Fruit fly (Drosophila melanogaster) whole organism, embryonic: Measurements from ENCODE around the gene Pmm2.

Experiments
- ATbp ChIP-seq: fragments of 200-800 bp; sonication (Bioruptor generic); optimal IDR thresholded peaks from 2 replicates; lab custom pipeline; 2017; ENCODE audit warnings: missing biosample characterization, mild to moderate bottlenecking, missing genetic modification characterization, missing genetic modification reagents
- Aef1 ChIP-seq: fragments of 200-800 bp; sonication (Bioruptor generic); IDR thresholded peaks from 3 replicates; pipeline ENCODE4 v1.3.6; 2022; ENCODE audit warnings: missing biosample characterization, missing genetic modification characterization
- Bdp1 ChIP-seq: fragments of 200-800 bp; sonication (Bioruptor generic); optimal IDR thresholded peaks from 3 replicates; lab custom pipeline; 2016; ENCODE audit warnings: missing biosample characterization, missing genetic modification characterization
- CG10147 ChIP-seq: fragments of 200-800 bp; sonication (Bioruptor generic); optimal IDR thresholded peaks from 2 replicates; lab custom pipeline; 2019; ENCODE audit warnings: missing biosample characterization, mild to moderate bottlenecking, missing genetic modification characterization, moderate library complexity
- CG12659 ChIP-seq: fragments of 200-800 bp; sonication (Bioruptor generic); optimal IDR thresholded peaks from 3 replicates; lab custom pipeline; 2017; ENCODE audit warnings: mild to moderate bottlenecking, missing biosample characterization, missing genetic modification reagents, missing genetic modification characterization
- CG14050 ChIP-seq: fragments of 200-800 bp; sonication (Bioruptor generic); IDR thresholded peaks from 3 replicates; pipeline ENCODE4 v1.3.6; 2022; ENCODE audit warnings: missing biosample characterization, missing genetic modification characterization
- CG16779 ChIP-seq: fragments of 200-800 bp; sonication (Bioruptor generic); IDR thresholded peaks from 2 replicates; pipeline ENCODE4 v1.3.6; 2022; ENCODE audit warnings: missing biosample characterization, missing genetic modification characterization
- CG17802 ChIP-seq: fragments of 200-800 bp; sonication (Bioruptor generic); optimal IDR thresholded peaks from 2 replicates; lab custom pipeline; 2018; ENCODE audit warnings: missing biosample characterization, mild to moderate bottlenecking, missing genetic modification characterization, moderate library complexity
- CG1792 ChIP-seq: fragments of 200-800 bp; sonication (Bioruptor generic); optimal IDR thresholded peaks from 2 replicates; lab custom pipeline; 2016; ENCODE audit warnings: missing biosample characterization, missing genetic modification characterization
- CG18476 ChIP-seq: fragments of 200-800 bp; sonication (Bioruptor generic); optimal IDR thresholded peaks from 2 replicates; lab custom pipeline; 2016; ENCODE audit warnings: missing biosample characterization, mild to moderate bottlenecking, missing genetic modification characterization
- CG2116 ChIP-seq: fragments of 200-800 bp; sonication (Bioruptor generic); optimal IDR thresholded peaks from 3 replicates; lab custom pipeline; 2018; ENCODE audit warnings: missing biosample characterization, mild to moderate bottlenecking, missing genetic modification characterization
- CG4424 ChIP-seq: fragments of 200-800 bp; sonication (Bioruptor generic); optimal IDR thresholded peaks from 3 replicates; lab custom pipeline; 2016; ENCODE audit warnings: missing biosample characterization, missing genetic modification characterization
- CG6654 ChIP-seq: fragments of 200-800 bp; sonication (Bioruptor generic); optimal IDR thresholded peaks from 2 replicates; lab custom pipeline; 2017; ENCODE audit warnings: missing biosample characterization, mild to moderate bottlenecking, missing genetic modification characterization
- CG7839 ChIP-seq: fragments of 200-800 bp; sonication (Bioruptor generic); optimal IDR thresholded peaks from 3 replicates; lab custom pipeline; 2018; ENCODE audit warnings: missing biosample characterization, mild to moderate bottlenecking, missing genetic modification characterization, moderate library complexity
- CG7987 ChIP-seq: fragments of 200-800 bp; sonication (Bioruptor generic); optimal IDR thresholded peaks from 2 replicates; lab custom pipeline; 2018; ENCODE audit warnings: missing biosample characterization, mild to moderate bottlenecking, missing genetic modification characterization, moderate library complexity
- CG8478 ChIP-seq: fragments of >200 bp; optimal IDR thresholded peaks from 2 replicates; lab custom pipeline; 2018
- D ChIP-seq, 2 experiments: fragments of 200-800 bp in 1 of 2; fragments of >200 bp in 1 of 2; sonication (Bioruptor generic) in 1 of 2; optimal IDR thresholded peaks; 2 replicates in 1 of 2; 3 replicates in 1 of 2; lab custom pipeline; 2017; ENCODE audit warnings: mild to moderate bottlenecking in 1 of 2, missing biosample characterization in 1 of 2, missing genetic modification characterization in 1 of 2, missing genetic modification reagents in 1 of 2
- D19A ChIP-seq: fragments of 200-800 bp; optimal IDR thresholded peaks from 3 replicates; lab custom pipeline; 2019; ENCODE audit warnings: missing biosample characterization, mild to moderate bottlenecking, missing genetic modification characterization, moderate library complexity
- D19B ChIP-seq: fragments of 200-800 bp; sonication (Bioruptor generic); optimal IDR thresholded peaks from 2 replicates; lab custom pipeline; 2017; ENCODE audit warnings: missing biosample characterization, mild to moderate bottlenecking, missing genetic modification characterization
- Drgx ChIP-seq: fragments of 200-800 bp; sonication (Bioruptor generic); IDR thresholded peaks from 2 replicates; pipeline ENCODE4 v1.3.6; 2022; ENCODE audit warnings: missing biosample characterization, missing genetic modification characterization
- Ets65A ChIP-seq: fragments of 200-800 bp; sonication (Bioruptor generic); peaks from one replicate; lab custom pipeline; 2016; ENCODE audit warnings: missing biosample characterization, missing genetic modification characterization
- Hr39 ChIP-seq: fragments of >200 bp; optimal IDR thresholded peaks from 2 replicates; lab custom pipeline; 2017
- Hsf ChIP-seq: fragments of 200-800 bp; sonication (Bioruptor generic); optimal IDR thresholded peaks from 3 replicates; lab custom pipeline; 2016; ENCODE audit warnings: missing biosample characterization, missing genetic modification characterization
- Kr ChIP-seq: fragments of 200-800 bp; sonication (Bioruptor generic); optimal IDR thresholded peaks from 2 replicates; lab custom pipeline; 2017; ENCODE audit warnings: missing biosample characterization, mild to moderate bottlenecking, missing genetic modification characterization
- Lpt ChIP-seq: fragments of >200 bp; optimal IDR thresholded peaks from 2 replicates; lab custom pipeline; 2018; ENCODE audit warnings: missing biosample characterization, missing genetic modification characterization
- Mes4 ChIP-seq: fragments of 200-800 bp; sonication (Bioruptor generic); optimal IDR thresholded peaks from 2 replicates; lab custom pipeline; 2016; ENCODE audit warnings: missing biosample characterization, missing genetic modification characterization
- NFAT ChIP-seq: fragments of 200-800 bp; sonication (Bioruptor generic); IDR thresholded peaks from 2 replicates; pipeline ENCODE4 v1.3.6; 2022; ENCODE audit warnings: missing biosample characterization, missing genetic modification characterization
- Nf-YB ChIP-seq: fragments of 200-800 bp; sonication (Bioruptor generic); optimal IDR thresholded peaks from 3 replicates; lab custom pipeline; 2019; ENCODE audit warnings: missing biosample characterization, mild to moderate bottlenecking, missing genetic modification characterization, moderate library complexity
- Opbp ChIP-seq: fragments of 200-800 bp; sonication (Bioruptor generic); IDR thresholded peaks from 3 replicates; pipeline ENCODE4 v1.3.6; 2022; ENCODE audit warnings: missing biosample characterization, missing genetic modification characterization; ENCODE audit not compliant: partially characterized antibody
- Ravus ChIP-seq: fragments of 200-800 bp; sonication (Bioruptor generic); IDR thresholded peaks from 2 replicates; pipeline ENCODE4 v1.3.6; 2022; ENCODE audit warnings: missing biosample characterization, missing genetic modification characterization
- TFAM ChIP-seq: fragments of 200-800 bp; sonication (Bioruptor generic); optimal IDR thresholded peaks from 2 replicates; lab custom pipeline; 2017; ENCODE audit warnings: missing biosample characterization, missing genetic modification characterization, inconsistent platforms
- ase ChIP-seq: fragments of 200-800 bp; sonication (Bioruptor generic); IDR thresholded peaks from 3 replicates; pipeline ENCODE4 v1.3.6; 2022; ENCODE audit warnings: missing biosample characterization, missing genetic modification characterization
- cas ChIP-seq: fragments of 200-800 bp; sonication (Bioruptor generic); IDR thresholded peaks from 2 replicates; pipeline ENCODE4 v1.3.6; 2022; ENCODE audit warnings: missing biosample characterization, missing genetic modification characterization
- cg ChIP-seq: fragments of 200-800 bp; sonication (Bioruptor generic); optimal IDR thresholded peaks from 3 replicates; lab custom pipeline; 2019; ENCODE audit warnings: missing biosample characterization, mild to moderate bottlenecking, missing genetic modification characterization, moderate library complexity
- chif ChIP-seq, 2 experiments: fragments of 200-800 bp; sonication (Bioruptor generic); optimal IDR thresholded peaks; 3 replicates each; lab custom pipeline; 2016; ENCODE audit warnings: missing biosample characterization in 2 of 2, missing genetic modification characterization in 2 of 2
- crol ChIP-seq: fragments of 200-800 bp; sonication (Bioruptor generic); IDR thresholded peaks from 2 replicates; pipeline ENCODE4 v1.3.6; 2022; ENCODE audit warnings: missing biosample characterization, missing genetic modification characterization
- dati ChIP-seq: fragments of 200-800 bp; sonication (Bioruptor generic); IDR thresholded peaks from 2 replicates; pipeline ENCODE4 v1.3.6; 2022; ENCODE audit warnings: missing biosample characterization, missing genetic modification characterization
- dimm ChIP-seq: fragments of 200-800 bp; sonication (Bioruptor generic); IDR thresholded peaks from 2 replicates; pipeline ENCODE4 v1.3.6; 2022; ENCODE audit warnings: missing biosample characterization, missing genetic modification characterization
- disco-r ChIP-seq: fragments of 200-800 bp; sonication (Bioruptor generic); optimal IDR thresholded peaks from 2 replicates; lab custom pipeline; 2016; ENCODE audit warnings: missing biosample characterization, missing genetic modification characterization
- ewg ChIP-seq: fragments of 200-800 bp; sonication (Bioruptor generic); optimal IDR thresholded peaks from 3 replicates; lab custom pipeline; 2017; ENCODE audit warnings: mild to moderate bottlenecking, missing biosample characterization, missing genetic modification reagents, missing genetic modification characterization
- exex ChIP-seq: fragments of 200-800 bp; sonication (Bioruptor generic); optimal IDR thresholded peaks from 4 replicates; lab custom pipeline; 2018; ENCODE audit warnings: missing biosample characterization, mild to moderate bottlenecking, missing genetic modification characterization, moderate library complexity
- pita ChIP-seq: fragments of 200-800 bp; sonication (Bioruptor generic); optimal IDR thresholded peaks from 2 replicates; lab custom pipeline; 2017; ENCODE audit warnings: missing biosample characterization, mild to moderate bottlenecking, missing genetic modification characterization
- prd ChIP-seq, 3 experiments: fragments of >200 bp in 2 of 3; fragments of 200-800 bp in 1 of 3; sonication (Bioruptor generic) in 1 of 3; optimal IDR thresholded peaks in 2 of 3; IDR thresholded peaks in 1 of 3; 2 replicates in 2 of 3; 3 replicates in 1 of 3; pipeline versions ENCODE4 v1.3.6 to Lab custom; 2017 to 2022; ENCODE audit warnings: missing biosample characterization in 1 of 3, missing genetic modification characterization in 1 of 3
- sna ChIP-seq: fragments of 200-800 bp; sonication (Bioruptor generic); IDR thresholded peaks from 2 replicates; pipeline ENCODE4 v1.3.6; 2022; ENCODE audit warnings: missing biosample characterization, missing genetic modification characterization; ENCODE audit not compliant: partially characterized antibody
- sob ChIP-seq: fragments of 200-800 bp; sonication (Bioruptor generic); IDR thresholded peaks from 2 replicates; pipeline ENCODE4 v1.3.6; 2022; ENCODE audit warnings: missing biosample characterization, missing genetic modification characterization
- wor ChIP-seq: fragments of 200-800 bp; sonication (Bioruptor generic); IDR thresholded peaks from 2 replicates; pipeline ENCODE4 v1.3.6; 2022; ENCODE audit warnings: missing biosample characterization, missing genetic modification characterization

Pmm2 gene

DNA sequence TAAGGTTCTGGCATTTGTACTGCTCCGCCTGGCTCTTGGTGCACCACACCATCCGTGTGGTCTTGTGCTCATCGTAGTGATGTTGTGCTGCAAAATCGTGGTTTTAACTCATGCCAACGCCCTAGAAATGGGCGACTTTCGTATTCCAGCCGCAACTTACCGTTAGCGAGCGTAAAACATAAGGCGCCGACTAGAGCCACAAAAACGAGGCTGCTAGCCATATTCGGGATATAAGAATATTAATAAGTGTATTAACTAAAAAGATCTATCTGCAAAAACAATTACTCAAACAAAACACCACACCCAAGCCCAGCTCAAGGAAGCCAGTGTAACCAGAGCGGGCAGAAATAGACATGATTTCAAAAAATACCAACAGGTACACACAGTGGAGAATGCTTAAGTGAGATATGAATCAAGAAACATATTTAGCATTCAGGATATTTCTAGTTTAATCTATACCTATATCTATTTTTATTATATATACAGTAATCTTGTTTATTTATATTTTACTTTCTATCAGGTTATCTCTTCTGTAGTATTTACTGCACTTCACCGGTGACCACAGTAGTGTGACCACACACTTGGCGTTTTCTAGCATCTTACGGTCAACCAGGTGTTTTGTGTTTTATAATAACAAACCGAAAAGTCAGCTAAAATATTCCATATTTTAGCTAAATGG is 859 bp upstream of the Pmm2 start, which contains the start of the genes Tsf2 and CG34242 (continued):
- TF ChIP-seq Kr (GFP tag; lab: Kevin White, UChicago) (no peak), crol (no peak), wor (GFP tag; lab: Robert Waterston, UW) (no peak), disco-r (GFP tag; lab: Kevin White, UChicago) (no peak), dati (no peak), Opbp (GFP tag; lab: Robert Waterston, UW) (no peak), ase (GFP tag; lab: Robert Waterston, UW) (peak; percentile 94), chif (GFP tag; optimal IDR thresholded peaks at IDR 0.05; lab: Kevin White, UChicago) (no peak), CG1792 (GFP tag; lab: Kevin White, UChicago) (no peak), CG12659 (peak; percentile 56), Aef1 (GFP tag; lab: Robert Waterston, UW) (peak; percentile 96), Drgx (GFP tag; lab: Robert Waterston, UW) (peak; percentile 95), NFAT (GFP tag; lab: Robert Waterston, UW) (peak; percentile 85), CG8478 (lab: Kevin White, UChicago) (no peak), cg (no peak), Mes4 (GFP tag; lab: Kevin White, UChicago) (no peak), sob (GFP tag; lab: Robert Waterston, UW) (peak; percentile 94), sna (GFP tag; lab: Robert Waterston, UW) (no peak), Bdp1 (GFP tag; lab: Kevin White, UChicago) (no peak), CG4424 (GFP tag; lab: Kevin White, UChicago) (peak; percentile 69), CG18476 (GFP tag; lab: Kevin White, UChicago) (no peak), CG10147 (GFP tag; lab: Kevin White, UChicago) (peak; percentile 76), CG2116 (peak; percentile 18), CG6654 (GFP tag; lab: Kevin White, UChicago) (peak; percentile 49), Ets65A (GFP tag; lab: Kevin White, UChicago) (no peak), exex (tag; lab: Kevin White, UChicago) (no peak), D (optimal IDR thresholded peaks at IDR 0.05; lab: Kevin White, UChicago) (no peak), D (GFP tag; optimal IDR thresholded peaks at IDR 0.05; lab: Kevin White, UChicago) (peak; percentile 66), CG17802 (tag; lab: Kevin White, UChicago) (peak; percentile 42), CG14050 (GFP tag; lab: Robert Waterston, UW) (no peak), Hsf (GFP tag; lab: Kevin White, UChicago) (no peak), D19A (peak; percentile 82), prd (optimal IDR thresholded peaks at IDR 0.05; lab: Kevin White, UChicago) (no peak), prd (GFP tag; IDR thresholded peaks at IDR 0.05; lab: Robert Waterston, UW) (peak; percentile 96), pita (GFP tag; lab: Kevin White, UChicago) (no peak), ATbp (GFP tag; lab: Kevin White, UChicago) (peak; percentile 60), CG16779 (no peak), CG7839 (tag; lab: Kevin White, UChicago) (peak; percentile 52), Hr39 (lab: Kevin White, UChicago) (no peak), Nf-YB (GFP tag; lab: Kevin White, UChicago) (no peak), dimm (GFP tag; lab: Robert Waterston, UW) (peak; percentile 87), ewg (no peak), D19B (no peak), TFAM (no peak), Lpt (GFP tag; lab: Kevin White, UChicago) (no peak), Ravus (peak; percentile 50; the same call in 1 of the 2 replicates), cas (GFP tag; lab: Robert Waterston, UW) (peak; percentile 84), CG7987 (peak; percentile 59)
